Fruit fly (Drosophila melanogaster): Measurements from ENCODE around the gene eIF5B.

Gene eIF5B

dm6 chr3L:3381869-3382488 lies 78.8 kb downstream of the eIF5B start (continued):
- no peak for TF ChIP-seq dmrt11E (tag; optimal IDR thresholded peaks at IDR 0.05)
- peak; percentile 3 for TF ChIP-seq CG10209 (GFP tag; optimal IDR thresholded peaks at IDR 0.05)
- no peak for TF ChIP-seq run (tag; optimal IDR thresholded peaks at IDR 0.05)
- no peak for TF ChIP-seq CG15011 (GFP tag; optimal IDR thresholded peaks at IDR 0.05)
- no peak for TF ChIP-seq Usf (GFP tag; optimal IDR thresholded peaks at IDR 0.05)
- TF ChIP-seq sr (GFP tag; IDR thresholded peaks at IDR 0.05) = 0 out of 3 replicates have a peak, but pooled peaks have one; percentile 47
- no peak for TF ChIP-seq gcm (GFP tag; optimal IDR thresholded peaks at IDR 0.05)
- no peak for TF ChIP-seq repo (GFP tag; optimal IDR thresholded peaks at IDR 0.05)
- peak; percentile 17 for TF ChIP-seq Blimp-1 (GFP tag; optimal IDR thresholded peaks at IDR 0.05)
- no peak for TF ChIP-seq CG18619 (GFP tag; optimal IDR thresholded peaks at IDR 0.05)
- TF ChIP-seq bab2 (GFP tag; optimal IDR thresholded peaks at IDR 0.05) = no peak
- no peak for TF ChIP-seq az2 (GFP tag; optimal IDR thresholded peaks at IDR 0.05)
- TF ChIP-seq ATbp (GFP tag; optimal IDR thresholded peaks at IDR 0.05) = peak; percentile 13
- TF ChIP-seq hb (GFP tag; IDR thresholded peaks at IDR 0.05; ENCODE audit: partially characterized antibody) = no peak
- peak; percentile 14 for TF ChIP-seq zfh2 (GFP tag; optimal IDR thresholded peaks at IDR 0.05)
- no peak for TF ChIP-seq CG14860 (GFP tag; IDR thresholded peaks at IDR 0.05; ENCODE audit: partially characterized antibody)
- TF ChIP-seq CG4328 (GFP tag; optimal IDR thresholded peaks at IDR 0.05) = no peak
- TF ChIP-seq HLH54F (GFP tag; optimal IDR thresholded peaks at IDR 0.05) = no peak
- peak; percentile 38; the same call in 1 of the 2 replicates for TF ChIP-seq ara (GFP tag; IDR thresholded peaks at IDR 0.05)
- peak; percentile 13; the same call in 1 of the 2 replicates for TF ChIP-seq wor (GFP tag; IDR thresholded peaks at IDR 0.05)
- TF ChIP-seq jigr1 (GFP tag; IDR thresholded peaks at IDR 0.05) = 0 out of 3 replicates have a peak, but pooled peaks have one; percentile 20
- no peak for TF ChIP-seq br (optimal IDR thresholded peaks at IDR 0.05)
- TF ChIP-seq CG18011 (GFP tag; optimal IDR thresholded peaks at IDR 0.05) = no peak
- no peak for TF ChIP-seq CG34224 (GFP tag; IDR thresholded peaks at IDR 0.05; ENCODE audit: partially characterized antibody)
- no peak for TF ChIP-seq Nf-YB (GFP tag; optimal IDR thresholded peaks at IDR 0.05)
- TF ChIP-seq wek (GFP tag; optimal IDR thresholded peaks at IDR 0.05) = no peak
- TF ChIP-seq dmrt99B (tag; optimal IDR thresholded peaks at IDR 0.05) = peak; percentile 52
- no peak for TF ChIP-seq YL-1 (GFP tag; optimal IDR thresholded peaks at IDR 0.05)
- no peak for TF ChIP-seq BEAF-32 (GFP tag; optimal IDR thresholded peaks at IDR 0.05)
- no peak for TF ChIP-seq Lim3 (GFP tag; IDR thresholded peaks at IDR 0.05)
- TF ChIP-seq Oli (tag; optimal IDR thresholded peaks at IDR 0.05) = peak; percentile 32
- TF ChIP-seq pho (GFP tag; optimal IDR thresholded peaks at IDR 0.05) = no peak
- TF ChIP-seq CG1602 (GFP tag; optimal IDR thresholded peaks at IDR 0.05) = peak; percentile 12
- TF ChIP-seq ato (GFP tag; IDR thresholded peaks at IDR 0.05; ENCODE audit: partially characterized antibody) = no peak
- TF ChIP-seq Sry-β (GFP tag; optimal IDR thresholded peaks at IDR 0.05) = no peak
- no peak for TF ChIP-seq CG1832 (GFP tag; optimal IDR thresholded peaks at IDR 0.05)
- TF ChIP-seq Poxn (GFP tag; IDR thresholded peaks at IDR 0.05) = 0 out of 2 replicates have a peak, but pooled peaks have one; percentile 10
- TF ChIP-seq ap (GFP tag; IDR thresholded peaks at IDR 0.05) = peak; percentile 28; the same call in 1 of the 2 replicates
- TF ChIP-seq CG18599 (GFP tag; optimal IDR thresholded peaks at IDR 0.05) = no peak
- TF ChIP-seq CG13287 (GFP tag; IDR thresholded peaks at IDR 0.05; ENCODE audit: partially characterized antibody) = no peak
- no peak for TF ChIP-seq CG9797 (GFP tag; optimal IDR thresholded peaks at IDR 0.05)
- no peak for TF ChIP-seq hbn (GFP tag; IDR thresholded peaks at IDR 0.05; ENCODE audit: partially characterized antibody)
- TF ChIP-seq kni (GFP tag; optimal IDR thresholded peaks at IDR 0.05) = no peak
- TF ChIP-seq oc (tag; optimal IDR thresholded peaks at IDR 0.05) = peak; percentile 37
- TF ChIP-seq CG10321 (GFP tag; IDR thresholded peaks at IDR 0.05) = no peak
- no peak for TF ChIP-seq CG12391 (tag; optimal IDR thresholded peaks at IDR 0.05)
- no peak for TF ChIP-seq CG9437 (GFP tag; optimal IDR thresholded peaks at IDR 0.05)
- TF ChIP-seq nmo (GFP tag; optimal IDR thresholded peaks at IDR 0.05) = peak; percentile 21
